Fruit fly (Drosophila melanogaster) whole organism, pupa: Measurements from ENCODE around the gene CG42512.

ENCODE experiments used
- CG10348 ChIP-seq: fragments of 200-800 bp; sonication (Bioruptor generic); IDR thresholded peaks from 2 replicates; pipeline ENCODE4 v1.3.6; 2022; ENCODE audit warnings: missing biosample characterization, missing genetic modification characterization
- CG12605 ChIP-seq: fragments of 200-800 bp; sonication (Bioruptor generic); IDR thresholded peaks from 2 replicates; pipeline ENCODE4 v1.3.6; 2022; ENCODE audit warnings: missing biosample characterization, missing genetic modification characterization
- CG13204 ChIP-seq: fragments of 200-800 bp; sonication (Bioruptor generic); optimal IDR thresholded peaks from 2 replicates; lab custom pipeline; 2018; ENCODE audit warnings: missing biosample characterization, mild to moderate bottlenecking, missing genetic modification characterization, moderate library complexity
- CG14655 ChIP-seq: fragments of 200-800 bp; sonication (Bioruptor generic); optimal IDR thresholded peaks from 3 replicates; lab custom pipeline; 2017; ENCODE audit warnings: mild to moderate bottlenecking, missing biosample characterization, missing genetic modification reagents, missing genetic modification characterization
- CG15710 ChIP-seq: fragments of 200-800 bp; sonication (Bioruptor generic); optimal IDR thresholded peaks from 2 replicates; lab custom pipeline; 2018; ENCODE audit warnings: missing biosample characterization, mild to moderate bottlenecking, missing genetic modification characterization, moderate library complexity
- CG17806 ChIP-seq: fragments of 200-800 bp; sonication (Bioruptor generic); optimal IDR thresholded peaks from 2 replicates; lab custom pipeline; 2018; ENCODE audit warnings: missing biosample characterization, mild to moderate bottlenecking, missing genetic modification characterization, moderate library complexity
- CG32121 ChIP-seq: fragments of 200-800 bp; sonication (Bioruptor generic); IDR thresholded peaks from 2 replicates; pipeline ENCODE4 v1.3.6; 2022; ENCODE audit warnings: missing biosample characterization, missing genetic modification characterization
- CG34367 ChIP-seq: fragments of 200-800 bp; sonication (Bioruptor generic); optimal IDR thresholded peaks from 2 replicates; lab custom pipeline; 2018; ENCODE audit warnings: missing biosample characterization, mild to moderate bottlenecking, missing genetic modification characterization
- CG4496 ChIP-seq: fragments of 200-800 bp; sonication (Bioruptor generic); IDR thresholded peaks from 3 replicates; pipeline ENCODE4 v1.3.6; 2022; ENCODE audit warnings: missing biosample characterization, missing genetic modification characterization
- CG8159 ChIP-seq: fragments of 200-800 bp; sonication (Bioruptor generic); optimal IDR thresholded peaks from 3 replicates; lab custom pipeline; 2018; ENCODE audit warnings: missing biosample characterization, mild to moderate bottlenecking, missing genetic modification characterization, moderate library complexity
- CG8301 ChIP-seq: fragments of 200-800 bp; sonication (Bioruptor generic); optimal IDR thresholded peaks from 2 replicates; lab custom pipeline; 2018; ENCODE audit warnings: missing biosample characterization, mild to moderate bottlenecking, missing genetic modification characterization
- CG9948 ChIP-seq: fragments of 200-800 bp; sonication (Bioruptor generic); optimal IDR thresholded peaks from 2 replicates; lab custom pipeline; 2018; ENCODE audit warnings: missing biosample characterization, mild to moderate bottlenecking, missing genetic modification characterization, moderate library complexity
- D1 ChIP-seq: fragments of 200-800 bp; sonication (Bioruptor generic); optimal IDR thresholded peaks from 2 replicates; lab custom pipeline; 2018; ENCODE audit warnings: missing biosample characterization, mild to moderate bottlenecking, missing genetic modification characterization, moderate library complexity
- EcR ChIP-seq: fragments of 200-800 bp; sonication (Bioruptor generic); optimal IDR thresholded peaks from 3 replicates; lab custom pipeline; 2019; ENCODE audit warnings: missing biosample characterization, missing genetic modification characterization, mild to moderate bottlenecking, moderate library complexity, missing genetic modification reagents
- Ets98B ChIP-seq: fragments of 200-800 bp; sonication (Bioruptor generic); IDR thresholded peaks from 2 replicates; pipeline ENCODE4 v1.3.6; 2022; ENCODE audit warnings: missing biosample characterization, missing genetic modification characterization
- Pif1A ChIP-seq: fragments of 200-800 bp; sonication (Bioruptor generic); optimal IDR thresholded peaks from 3 replicates; lab custom pipeline; 2016; ENCODE audit warnings: missing biosample characterization, missing genetic modification characterization
- Pif1B ChIP-seq: fragments of 200-800 bp; sonication (Bioruptor generic); optimal IDR thresholded peaks from 3 replicates; lab custom pipeline; 2016; ENCODE audit warnings: missing biosample characterization, missing genetic modification characterization
- Snoo ChIP-seq: fragments of 200-800 bp; sonication (Bioruptor generic); optimal IDR thresholded peaks from 3 replicates; lab custom pipeline; 2017; ENCODE audit warnings: missing biosample characterization, mild to moderate bottlenecking, missing genetic modification characterization, inconsistent platforms
- fd96Ca ChIP-seq: fragments of 200-800 bp; sonication (Bioruptor generic); IDR thresholded peaks from 3 replicates; pipeline ENCODE4 v1.3.6; 2022; ENCODE audit warnings: missing biosample characterization, missing genetic modification characterization
- gl ChIP-seq: fragments of 200-800 bp; sonication (Bioruptor generic); optimal IDR thresholded peaks from 2 replicates; lab custom pipeline; 2018; ENCODE audit warnings: missing biosample characterization, mild to moderate bottlenecking, missing genetic modification characterization
- rn ChIP-seq: fragments of 200-800 bp; sonication (Bioruptor generic); IDR thresholded peaks from 2 replicates; pipeline ENCODE4 v1.3.6; 2022; ENCODE audit warnings: missing biosample characterization, missing genetic modification characterization

CG42512 gene

DNA sequence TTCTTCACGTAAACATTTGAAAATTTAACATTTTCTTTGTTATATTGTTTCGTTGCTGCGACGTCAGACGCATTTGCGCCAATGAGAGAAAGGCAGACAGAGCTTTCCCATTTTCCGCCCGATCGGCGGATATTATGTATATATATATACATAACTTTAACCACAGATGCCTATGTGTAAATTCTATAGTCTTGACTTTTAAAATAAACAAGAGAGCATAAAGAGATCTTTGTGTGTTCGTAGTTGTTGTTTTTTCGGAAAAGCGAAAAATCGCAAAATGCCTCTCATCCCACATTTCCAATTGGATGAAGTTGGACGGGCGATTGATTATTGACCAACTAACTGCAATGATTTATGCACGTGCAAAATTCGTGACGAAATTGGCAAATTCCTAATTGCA, 25.5 kb downstream of the CG42512 start, which contains the start of gene CG13012:
TSS of gene CG13012 (minus strand) at position 101 of the 400 bp plus-strand sequence.
- TF ChIP-seq CG4496 (GFP tag; lab: Robert Waterston, UW) = no peak
- TF ChIP-seq CG8159 (tag; lab: Kevin White, UChicago) = no peak
- TF ChIP-seq EcR (GFP tag; lab: Kevin White, UChicago) = no peak
- no peak for TF ChIP-seq CG12605 (GFP tag; lab: Robert Waterston, UW)
- no peak for TF ChIP-seq CG10348 (GFP tag; lab: Robert Waterston, UW)
- no peak for TF ChIP-seq D1
- TF ChIP-seq rn (GFP tag; lab: Robert Waterston, UW) = no peak
- no peak for TF ChIP-seq fd96Ca (GFP tag; lab: Robert Waterston, UW)
- TF ChIP-seq Ets98B (GFP tag; lab: Robert Waterston, UW) = no peak
- TF ChIP-seq CG32121 (GFP tag; lab: Robert Waterston, UW) = no peak
- no peak for TF ChIP-seq CG14655 (GFP tag; lab: Kevin White, UChicago)
- no peak for TF ChIP-seq CG15710 (tag; lab: Kevin White, UChicago)
- no peak for TF ChIP-seq CG8301 (tag; lab: Kevin White, UChicago)
- no peak for TF ChIP-seq CG17806
- no peak for TF ChIP-seq CG9948 (tag; lab: Kevin White, UChicago)
- TF ChIP-seq Snoo = no peak
- no peak for TF ChIP-seq CG34367 (tag; lab: Kevin White, UChicago)
- TF ChIP-seq gl (tag; lab: Kevin White, UChicago) = no peak

DNA sequence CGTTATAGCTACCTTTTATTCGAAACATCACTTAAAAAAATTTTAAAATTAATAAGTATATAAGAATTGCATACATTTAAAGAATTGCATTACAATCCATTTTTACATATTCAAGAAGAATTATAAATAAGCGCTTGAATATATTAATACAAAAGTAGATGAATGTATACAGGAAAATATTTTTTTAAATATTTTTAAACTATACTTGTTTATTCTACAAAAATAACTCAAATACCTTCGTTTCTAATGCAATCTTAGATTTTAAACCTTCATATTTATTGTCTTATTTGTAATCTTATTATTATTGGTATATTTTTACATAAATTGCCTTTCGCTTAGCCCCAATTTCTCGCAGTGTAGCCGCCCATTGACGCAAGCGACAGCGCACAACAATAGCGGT, 26.0 kb downstream of the CG42512 start:
- peak; percentile 20 for TF ChIP-seq CG15710 (tag; lab: Kevin White, UChicago)
- 0 out of 3 replicates have a peak, but pooled peaks have one; percentile 14 for TF ChIP-seq CG4496 (GFP tag; lab: Robert Waterston, UW)
- peak; percentile 25 for TF ChIP-seq CG9948 (tag; lab: Kevin White, UChicago)
- peak; percentile 18 for TF ChIP-seq CG8159 (tag; lab: Kevin White, UChicago)
- peak; percentile 13 for TF ChIP-seq Snoo
- no peak for TF ChIP-seq rn (GFP tag; lab: Robert Waterston, UW)

DNA sequence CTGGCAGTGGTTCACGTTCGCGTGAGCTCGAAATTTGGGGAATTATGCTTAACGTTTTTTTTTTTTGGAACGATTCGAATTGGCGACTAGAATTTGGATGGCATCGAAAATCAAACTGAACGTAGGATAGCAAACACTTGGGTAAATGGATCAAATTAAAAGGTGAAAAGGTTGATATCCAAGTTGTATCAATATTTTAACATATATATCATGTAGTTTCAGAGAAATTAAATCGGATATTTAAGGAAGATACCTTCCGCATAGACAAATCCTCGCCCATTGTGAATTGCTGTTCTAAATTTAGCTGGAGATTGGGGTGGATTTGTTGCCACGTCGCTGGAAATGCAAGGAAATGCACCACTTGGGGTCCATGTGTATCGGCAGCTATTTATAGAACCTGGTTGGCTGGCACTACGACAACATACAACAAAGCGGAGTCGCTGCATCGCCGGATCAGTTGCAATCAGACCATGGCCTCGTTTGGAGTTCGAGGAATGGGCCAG, 27.7 kb downstream of the CG42512 start, which contains the start of the genes CG13010 and sing:
TSS of gene CG13010 (minus strand) at position 101 of the 503 bp plus-strand sequence.
TSS of gene sing (plus strand) at position 453 of the 503 bp plus-strand sequence.
- TF ChIP-seq rn (GFP tag; lab: Robert Waterston, UW) (no peak), D1 (no peak), CG15710 (tag; lab: Kevin White, UChicago) (no peak), CG8301 (tag; lab: Kevin White, UChicago) (no peak), CG9948 (tag; lab: Kevin White, UChicago) (no peak), CG14655 (GFP tag; lab: Kevin White, UChicago) (no peak), CG10348 (GFP tag; lab: Robert Waterston, UW) (no peak), EcR (GFP tag; lab: Kevin White, UChicago) (no peak), CG13204 (GFP tag; lab: Kevin White, UChicago) (no peak), CG17806 (no peak), Snoo (no peak), CG32121 (GFP tag; lab: Robert Waterston, UW) (no peak)
- TF ChIP-seq, all 21 proteins: peak for 0

DNA sequence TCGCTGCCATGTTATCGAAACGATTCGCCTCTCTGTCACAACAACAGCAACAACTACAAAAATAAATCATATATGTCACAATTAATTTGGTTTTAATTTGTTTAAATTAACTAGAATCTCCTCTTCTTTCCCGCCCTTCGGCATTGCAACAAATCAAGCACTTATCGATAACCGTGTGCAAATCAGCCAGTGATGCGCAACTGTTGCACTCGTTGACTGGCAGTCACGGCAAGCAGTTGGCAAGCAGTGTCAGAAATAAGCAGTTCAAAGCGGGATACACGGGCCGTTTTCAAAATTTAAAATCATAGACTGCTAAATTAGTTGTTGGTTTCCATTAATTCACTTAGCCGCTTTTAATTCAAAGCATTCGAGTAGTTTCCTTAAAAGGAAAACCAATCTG, 32.6 kb downstream of the CG42512 start, which contains the start of gene Axs:
TSS of gene Axs (minus strand) at position 131 of the 400 bp plus-strand sequence.
- no peak for TF ChIP-seq CG13204 (GFP tag; lab: Kevin White, UChicago)
- 0 out of 3 replicates have a peak, but pooled peaks have one; percentile 13 for TF ChIP-seq CG4496 (GFP tag; lab: Robert Waterston, UW)
- no peak for TF ChIP-seq EcR (GFP tag; lab: Kevin White, UChicago)
- TF ChIP-seq CG17806 = no peak
- TF ChIP-seq CG8159 (tag; lab: Kevin White, UChicago) = no peak
- TF ChIP-seq CG14655 (GFP tag; lab: Kevin White, UChicago) = no peak
- TF ChIP-seq CG10348 (GFP tag; lab: Robert Waterston, UW) = no peak

dm6 chrX:16687400-16688105, 36.4 kb downstream of the CG42512 start:
- TF ChIP-seq CG8159 (tag; lab: Kevin White, UChicago) (no peak), CG9948 (tag; lab: Kevin White, UChicago) (no peak), CG10348 (GFP tag; lab: Robert Waterston, UW) (no peak), CG17806 (no peak), Pif1A (GFP tag; lab: Kevin White, UChicago) (no peak), CG4496 (GFP tag; lab: Robert Waterston, UW) (no peak), D1 (no peak), CG13204 (GFP tag; lab: Kevin White, UChicago) (no peak), rn (GFP tag; lab: Robert Waterston, UW) (no peak), Snoo (no peak), fd96Ca (GFP tag; lab: Robert Waterston, UW) (no peak), CG15710 (tag; lab: Kevin White, UChicago) (no peak), EcR (GFP tag; lab: Kevin White, UChicago) (no peak), CG12605 (GFP tag; lab: Robert Waterston, UW) (no peak), Pif1B (no peak)
- TF ChIP-seq, all 21 proteins: peak for 0

- TF ChIP-seq CG12605 (GFP tag; lab: Robert Waterston, UW) = no peak
- TF ChIP-seq rn (GFP tag; lab: Robert Waterston, UW) = no peak
- no peak for TF ChIP-seq CG17806
- no peak for TF ChIP-seq CG8159 (tag; lab: Kevin White, UChicago)
- no peak for TF ChIP-seq CG13204 (GFP tag; lab: Kevin White, UChicago)
- TF ChIP-seq Pif1B = no peak
- TF ChIP-seq D1 = no peak
- no peak for TF ChIP-seq Snoo
- TF ChIP-seq CG8301 (tag; lab: Kevin White, UChicago) = no peak
- no peak for TF ChIP-seq CG10348 (GFP tag; lab: Robert Waterston, UW)
- no peak for TF ChIP-seq CG4496 (GFP tag; lab: Robert Waterston, UW)
- TF ChIP-seq CG34367 (tag; lab: Kevin White, UChicago) = no peak
- no peak for TF ChIP-seq Ets98B (GFP tag; lab: Robert Waterston, UW)
- TF ChIP-seq EcR (GFP tag; lab: Kevin White, UChicago) = no peak
- TF ChIP-seq CG32121 (GFP tag; lab: Robert Waterston, UW) = no peak
- no peak for TF ChIP-seq CG15710 (tag; lab: Kevin White, UChicago)
- TF ChIP-seq gl (tag; lab: Kevin White, UChicago) = no peak
Observed at dm6 chrX:16688106-16688459, 36.9 kb downstream of the CG42512 start.
